Worm (Caenorhabditis elegans) whole organism, L4/young adult: ENCODE results near the gene mbl-1.

Experiments
- W03F9.2 ChIP-seq: fragments of 150-350 bp; optimal IDR thresholded peaks from 2 replicates; lab custom pipeline; 2014; ENCODE audit warnings: missing biosample characterization, missing genetic modification characterization
- dao-5 ChIP-seq: sonication (generic microtip); optimal IDR thresholded peaks from 2 replicates; lab custom pipeline; 2016; ENCODE audit warnings: missing genotype, missing genetic modification characterization, moderate library complexity, missing compliant biosample characterization
- him-1 ChIP-seq: sonication (generic microtip); optimal IDR thresholded peaks from 2 replicates; lab custom pipeline; 2016; ENCODE audit warnings: missing genotype, missing genetic modification reagents, missing genetic modification characterization, missing compliant biosample characterization

DNA sequence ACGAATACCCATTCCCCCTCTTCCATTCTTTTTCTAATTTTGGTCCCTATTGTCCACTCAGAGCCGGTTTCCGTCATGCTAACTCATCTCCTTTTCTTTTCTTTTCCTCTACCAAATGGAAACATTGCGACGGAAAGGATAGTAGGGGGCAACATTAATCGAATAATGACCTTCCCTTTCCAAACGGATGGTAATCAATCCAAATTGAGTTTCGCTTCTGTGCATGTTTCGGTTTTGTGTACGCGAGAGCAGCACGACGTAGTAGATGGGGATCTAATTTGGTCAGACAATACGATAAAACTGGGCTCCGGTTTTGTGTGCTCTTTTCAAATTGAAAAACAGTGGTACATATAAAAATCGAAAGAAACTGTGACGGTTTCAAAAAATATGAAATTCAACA lies 13.0 kb downstream of the mbl-1 start:
- no peak for TF ChIP-seq him-1 (tag; lab: Kevin White, UChicago)
- no peak for TF ChIP-seq W03F9.2 (tag; lab: Kevin White, UChicago)
- TF ChIP-seq dao-5, result no peak
